Worm (Caenorhabditis elegans) whole organism, L2 larva: Measurements from ENCODE around the gene M05D6.2.
"Not testable (repeated sequence)": the region's sequence is repeated elsewhere in the genome, so short reads cannot be mapped to it uniquely, and the experiment has no call there.

Source experiments
- C34F6.9 ChIP-seq: fragments of 150-350 bp; optimal IDR thresholded peaks from 2 replicates; lab custom pipeline; 2014; ENCODE audit warnings: missing biosample characterization, missing genetic modification characterization
- F13H6.1 ChIP-seq: sonication (generic microtip); optimal IDR thresholded peaks from 2 replicates; lab custom pipeline; 2016; ENCODE audit warnings: missing genetic modification characterization, missing compliant biosample characterization
- R02D3.7 ChIP-seq: fragments of 150-350 bp; optimal IDR thresholded peaks from 2 replicates; lab custom pipeline; 2014; ENCODE audit warnings: missing biosample characterization, missing genetic modification characterization
- Y55F3AM.14 ChIP-seq: fragments of 200-800 bp; sonication (Bioruptor generic); optimal IDR thresholded peaks from 2 replicates; lab custom pipeline; 2018; ENCODE audit warnings: mild to moderate bottlenecking, missing genetic modification characterization, missing compliant biosample characterization
- ZK546.5 ChIP-seq: sonication (generic microtip); optimal IDR thresholded peaks from 2 replicates; lab custom pipeline; 2017; ENCODE audit warnings: missing biosample characterization, missing genetic modification characterization
- alr-1 ChIP-seq: fragments of 150-350 bp; optimal IDR thresholded peaks from 2 replicates; lab custom pipeline; 2014; ENCODE audit warnings: missing biosample characterization, missing genetic modification characterization
- aly-2 ChIP-seq: fragments of 150-350 bp; optimal IDR thresholded peaks from 2 replicates; lab custom pipeline; 2014; ENCODE audit warnings: missing biosample characterization, missing genetic modification characterization
- ama-1 ChIP-seq: fragments of 150-350 bp; optimal IDR thresholded peaks from 2 replicates; lab custom pipeline; 2018; ENCODE audit warnings: inconsistent platforms
- blmp-1 ChIP-seq: sonication (generic microtip); optimal IDR thresholded peaks from 2 replicates; lab custom pipeline; 2017; ENCODE audit warnings: missing genetic modification characterization, mild to moderate bottlenecking, missing compliant biosample characterization, antibody characterized with exemption, moderate library complexity; ENCODE audit not compliant: insufficient read depth
- ceh-82 ChIP-seq: fragments of 150-350 bp; optimal IDR thresholded peaks from 2 replicates; lab custom pipeline; 2014; ENCODE audit warnings: missing biosample characterization, missing genetic modification characterization
- crh-2 ChIP-seq: sonication (generic microtip); optimal IDR thresholded peaks from 2 replicates; lab custom pipeline; 2017; ENCODE audit warnings: missing biosample characterization, missing genetic modification characterization
- dmd-4 ChIP-seq: sonication (generic microtip); optimal IDR thresholded peaks from 2 replicates; lab custom pipeline; 2017; ENCODE audit warnings: missing biosample characterization, missing genetic modification characterization
- egl-27 ChIP-seq: sonication (generic microtip); optimal IDR thresholded peaks from 3 replicates; lab custom pipeline; 2017; ENCODE audit warnings: missing biosample characterization, missing genetic modification reagents, missing genetic modification characterization
- elt-1 ChIP-seq: fragments of 150-350 bp; optimal IDR thresholded peaks from 2 replicates; lab custom pipeline; 2014; ENCODE audit warnings: missing biosample characterization, missing genetic modification characterization
- elt-3 ChIP-seq: sonication (generic microtip); optimal IDR thresholded peaks from 2 replicates; lab custom pipeline; 2017; ENCODE audit warnings: missing biosample characterization, missing genetic modification characterization
- fos-1 ChIP-seq: fragments of 150-350 bp; optimal IDR thresholded peaks from 2 replicates; lab custom pipeline; 2014; ENCODE audit warnings: missing biosample characterization, missing genetic modification characterization
- gmeb-1 ChIP-seq: fragments of 150-350 bp; optimal IDR thresholded peaks from 2 replicates; lab custom pipeline; 2014; ENCODE audit warnings: missing biosample characterization, missing genetic modification characterization
- lin-13 ChIP-seq: fragments of 150-350 bp; optimal IDR thresholded peaks from 2 replicates; lab custom pipeline; 2014; ENCODE audit warnings: missing biosample characterization, missing genetic modification reagents, missing genetic modification characterization
- lin-39 ChIP-seq: fragments of 150-350 bp; optimal IDR thresholded peaks from 2 replicates; lab custom pipeline; 2014; ENCODE audit warnings: missing biosample characterization, missing genetic modification reagents, missing genetic modification characterization
- lsy-2 ChIP-seq, 2 experiments: fragments of 150-350 bp in 1 of 2; sonication (generic microtip) in 1 of 2; optimal IDR thresholded peaks; 2 replicates each; lab custom pipeline; 2014 to 2017; ENCODE audit warnings: missing biosample characterization in 2 of 2, missing genetic modification characterization in 2 of 2
- mab-5 ChIP-seq: fragments of 150-350 bp; optimal IDR thresholded peaks from 2 replicates; lab custom pipeline; 2014; ENCODE audit warnings: missing biosample characterization, missing genetic modification characterization
- mbf-1 ChIP-seq: sonication (generic microtip); optimal IDR thresholded peaks from 2 replicates; lab custom pipeline; 2017; ENCODE audit warnings: missing biosample characterization, missing genetic modification characterization
- nhr-10 ChIP-seq: sonication (generic microtip); optimal IDR thresholded peaks from 2 replicates; lab custom pipeline; 2017; ENCODE audit warnings: missing biosample characterization, missing genetic modification characterization
- nhr-12 ChIP-seq: fragments of 150-350 bp; optimal IDR thresholded peaks from 2 replicates; lab custom pipeline; 2014; ENCODE audit warnings: missing biosample characterization, missing genetic modification characterization
- nhr-129 ChIP-seq: fragments of 150-350 bp; optimal IDR thresholded peaks from 2 replicates; lab custom pipeline; 2014; ENCODE audit warnings: missing biosample characterization, missing genetic modification characterization
- nhr-21 ChIP-seq: fragments of 150-350 bp; optimal IDR thresholded peaks from 2 replicates; lab custom pipeline; 2014; ENCODE audit warnings: missing biosample characterization, missing genetic modification characterization
- nhr-237 ChIP-seq: fragments of 150-350 bp; optimal IDR thresholded peaks from 2 replicates; lab custom pipeline; 2014; ENCODE audit warnings: missing biosample characterization, missing genetic modification characterization
- nhr-25 ChIP-seq: fragments of 150-350 bp; sonication (generic microtip); optimal IDR thresholded peaks from 3 replicates; lab custom pipeline; 2014; ENCODE audit warnings: missing biosample characterization, missing genetic modification characterization
- nhr-6 ChIP-seq: fragments of 150-350 bp; optimal IDR thresholded peaks from 2 replicates; lab custom pipeline; 2014; ENCODE audit warnings: missing biosample characterization, missing genetic modification characterization
- nhr-77 ChIP-seq: fragments of 150-350 bp; optimal IDR thresholded peaks from 2 replicates; lab custom pipeline; 2014; ENCODE audit warnings: missing biosample characterization, missing genetic modification characterization
- peb-1 ChIP-seq: fragments of 150-350 bp; optimal IDR thresholded peaks from 2 replicates; lab custom pipeline; 2014; ENCODE audit warnings: missing biosample characterization, missing genetic modification characterization
- skn-1 ChIP-seq: sonication (generic microtip); optimal IDR thresholded peaks from 2 replicates; lab custom pipeline; 2017; ENCODE audit warnings: missing biosample characterization, missing genetic modification characterization
- sma-9 ChIP-seq, 2 experiments: fragments of 150-350 bp in 1 of 2; sonication (generic microtip) in 1 of 2; optimal IDR thresholded peaks; 2 replicates each; lab custom pipeline; 2014 to 2016; ENCODE audit warnings: missing genetic modification characterization in 2 of 2, mild to moderate bottlenecking in 1 of 2, missing biosample characterization in 1 of 2, missing compliant biosample characterization in 1 of 2, missing genetic modification reagents in 1 of 2, moderate library complexity in 1 of 2
- snpc-4 ChIP-seq: fragments of 150-350 bp; optimal IDR thresholded peaks from 2 replicates; lab custom pipeline; 2014; ENCODE audit warnings: missing biosample characterization, missing genetic modification characterization
- unc-39 ChIP-seq: fragments of 150-350 bp; optimal IDR thresholded peaks from 2 replicates; lab custom pipeline; 2014; ENCODE audit warnings: missing biosample characterization, missing genetic modification characterization
- unc-55 ChIP-seq: fragments of 150-350 bp; sonication (generic microtip); optimal IDR thresholded peaks from 3 replicates; lab custom pipeline; 2014; ENCODE audit warnings: missing biosample characterization, missing genetic modification reagents, missing genetic modification characterization
- zag-1 ChIP-seq: fragments of 150-350 bp; optimal IDR thresholded peaks from 2 replicates; lab custom pipeline; 2014; ENCODE audit warnings: missing biosample characterization, missing genetic modification characterization
- ztf-11 ChIP-seq: sonication (generic microtip); optimal IDR thresholded peaks from 2 replicates; lab custom pipeline; 2017; ENCODE audit warnings: missing biosample characterization, missing genetic modification characterization
- ztf-4 ChIP-seq: fragments of 150-350 bp; optimal IDR thresholded peaks from 2 replicates; lab custom pipeline; 2014; ENCODE audit warnings: missing biosample characterization, missing genetic modification characterization

M05D6.2 gene

DNA sequence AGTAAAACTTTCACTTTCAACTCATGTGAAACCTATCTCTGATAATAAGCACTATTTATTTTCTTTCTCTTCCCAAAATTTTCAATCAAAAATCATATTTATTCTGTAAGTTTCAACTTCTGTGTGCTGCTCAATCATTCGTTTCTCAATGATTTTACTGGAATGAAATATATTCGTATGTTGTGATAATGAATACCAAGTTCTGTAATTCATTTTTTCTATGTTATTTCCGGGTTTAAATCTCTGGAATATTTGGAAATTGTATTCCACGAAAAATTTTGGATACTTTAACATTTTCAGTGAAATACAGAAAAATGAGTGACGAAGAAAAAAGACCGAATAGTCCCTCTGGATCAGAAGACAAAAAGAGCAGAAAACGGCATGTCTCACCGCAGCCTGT, at the start of gene M05D6.2:
Gene M05D6.2 (plus strand): TSS at position 301 of the 400 bp plus-strand sequence.
- no peak for TF ChIP-seq R02D3.7 (tag; lab: Kevin White, UChicago)
- TF ChIP-seq, all 48 proteins: peak for 0

DNA sequence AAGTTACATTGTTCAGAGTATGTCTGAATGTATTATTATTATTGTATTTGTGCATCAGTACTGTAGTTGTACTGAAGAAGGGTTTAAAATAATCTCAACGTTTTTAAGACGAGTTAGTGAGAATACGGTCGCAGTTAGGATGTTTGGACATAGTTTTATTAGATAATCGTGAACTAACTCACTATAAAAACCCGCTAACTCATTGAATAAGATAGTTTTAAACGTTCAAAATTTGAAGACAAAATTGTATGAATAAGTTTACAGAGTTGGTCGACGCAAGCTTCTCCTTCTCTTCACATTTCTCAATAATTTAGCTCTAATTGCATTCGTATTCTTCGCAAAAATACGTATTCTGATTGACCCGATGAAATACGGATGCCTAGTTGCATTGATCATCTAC, 48.9 kb upstream of the M05D6.2 start:
- TF ChIP-seq nhr-25 (peak; percentile 76), ZK546.5 (tag; lab: Kevin White, UChicago) (no peak), mab-5 (tag; lab: Kevin White, UChicago) (peak; percentile 25), nhr-12 (tag; lab: Kevin White, UChicago) (peak; percentile 81), nhr-21 (tag; lab: Kevin White, UChicago) (no peak), peb-1 (tag; lab: Kevin White, UChicago) (no peak), ama-1 (lab: Kevin White, UChicago) (no peak), nhr-10 (no peak)

DNA sequence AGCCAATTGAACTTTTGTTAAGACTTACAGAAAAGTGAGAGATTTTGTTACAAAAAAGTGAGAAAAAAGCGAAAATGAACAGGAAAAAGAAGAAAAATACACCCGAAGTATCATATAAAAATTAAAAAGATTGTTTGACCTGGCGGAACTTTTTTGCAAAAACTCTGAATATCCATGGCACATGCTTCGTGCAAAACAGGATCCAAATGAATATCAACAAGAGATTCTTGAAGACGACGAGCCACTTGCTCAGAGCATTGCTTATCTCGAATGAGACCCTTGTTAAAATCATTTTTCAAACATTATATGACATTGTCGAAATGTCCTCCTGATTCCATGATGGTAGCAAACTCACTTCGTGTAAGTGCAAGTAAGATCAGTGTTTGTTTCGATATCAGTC, 48.1 kb upstream of the M05D6.2 start, which contains the start of gene F14E5.8:
Gene F14E5.8 (plus strand): TSS at position 301 of the 400 bp plus-strand sequence.
- TF ChIP-seq gmeb-1 (tag; lab: Kevin White, UChicago); fos-1 (tag; lab: Kevin White, UChicago); elt-1: not testable (repeated sequence)

ce11 chrII:8420775-8421388, 47.0 kb upstream of the M05D6.2 start:
- TF ChIP-seq nhr-21 (tag; lab: Kevin White, UChicago) (no peak), lin-13 (no peak), nhr-12 (tag; lab: Kevin White, UChicago) (peak; percentile 85), skn-1 (tag; lab: Kevin White, UChicago) (no peak), elt-3 (tag; lab: Kevin White, UChicago) (no peak), nhr-25 (peak; percentile 85), unc-39 (no peak)
- TF ChIP-seq, all 48 proteins: peak for 2

DNA sequence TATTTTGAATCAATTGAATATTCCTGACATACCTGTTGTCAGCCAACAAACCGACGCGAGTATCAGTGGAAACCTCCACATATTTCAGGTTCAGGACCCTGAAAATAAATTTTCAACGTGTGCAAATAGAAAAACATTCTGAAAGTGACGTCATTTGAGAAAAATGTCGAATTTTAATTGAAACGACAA, 39.3 kb upstream of the M05D6.2 start, which contains the start of gene F14E5.2:
Gene F14E5.2 (minus strand): TSS at position 101 of the 189 bp plus-strand sequence.
- no peak for TF ChIP-seq crh-2 (tag; lab: Kevin White, UChicago)
- TF ChIP-seq Y55F3AM.14, result no peak
- TF ChIP-seq lin-13, result no peak
- TF ChIP-seq nhr-12 (tag; lab: Kevin White, UChicago), result no peak
- TF ChIP-seq ztf-4, result no peak
- TF ChIP-seq R02D3.7 (tag; lab: Kevin White, UChicago), result no peak
- TF ChIP-seq egl-27 (tag; lab: Kevin White, UChicago), result no peak
- no peak for TF ChIP-seq nhr-21 (tag; lab: Kevin White, UChicago)
- no peak for TF ChIP-seq aly-2 (tag; lab: Kevin White, UChicago)
- no peak for TF ChIP-seq snpc-4 (tag; lab: Kevin White, UChicago)
- no peak for TF ChIP-seq F13H6.1 (tag; lab: Kevin White, UChicago)
- TF ChIP-seq ztf-11 (tag; lab: Kevin White, UChicago), result no peak
- TF ChIP-seq, all 48 proteins: peak for 0

- TF ChIP-seq snpc-4 (tag; lab: Kevin White, UChicago) (no peak), aly-2 (tag; lab: Kevin White, UChicago) (no peak), dmd-4 (no peak), unc-55 (peak; percentile 45), nhr-21 (tag; lab: Kevin White, UChicago) (no peak), mbf-1 (tag; lab: Kevin White, UChicago) (no peak), lsy-2 (tag; optimal IDR thresholded peaks at IDR 0.05; lab: Kevin White, UChicago) (peak in 1 of 2 experiments; percentile 60), alr-1 (tag; lab: Kevin White, UChicago) (no peak), nhr-237 (no peak), zag-1 (tag; lab: Kevin White, UChicago) (no peak), F13H6.1 (tag; lab: Kevin White, UChicago) (no peak), lin-39 (tag; lab: Kevin White, UChicago) (no peak), unc-39 (no peak), sma-9 (GFP tag; optimal IDR thresholded peaks at IDR 0.05; lab: Kevin White, UChicago) (no peak), sma-9 (tag; optimal IDR thresholded peaks at IDR 0.05; lab: Kevin White, UChicago) (no peak), C34F6.9 (tag; lab: Kevin White, UChicago) (peak; percentile 26), nhr-6 (tag; lab: Kevin White, UChicago) (no peak), ztf-11 (tag; lab: Kevin White, UChicago) (no peak), skn-1 (tag; lab: Kevin White, UChicago) (no peak), ceh-82 (tag; lab: Kevin White, UChicago) (no peak), Y55F3AM.14 (no peak), nhr-12 (tag; lab: Kevin White, UChicago) (no peak), ztf-4 (no peak), ama-1 (lab: Kevin White, UChicago) (no peak), nhr-77 (tag; lab: Kevin White, UChicago) (no peak), crh-2 (tag; lab: Kevin White, UChicago) (peak; percentile 39), peb-1 (tag; lab: Kevin White, UChicago) (no peak), nhr-129 (tag; lab: Kevin White, UChicago) (peak; percentile 37), blmp-1 (tag; lab: Kevin White, UChicago) (no peak)
Observed at ce11 chrII:8428947-8429919, 38.7 kb upstream of the M05D6.2 start.
